Fruit fly (Drosophila melanogaster) S2 (cell line): ENCODE results near the gene Sfp87B.

Experiments
- CG8478 ChIP-seq: fragments of >200 bp; optimal IDR thresholded peaks from 2 replicates; lab custom pipeline; 2018
- CTCF ChIP-seq, 2 experiments: fragments of >200 bp; optimal IDR thresholded peaks; 2 replicates each; lab custom pipeline; 2018

DNA sequence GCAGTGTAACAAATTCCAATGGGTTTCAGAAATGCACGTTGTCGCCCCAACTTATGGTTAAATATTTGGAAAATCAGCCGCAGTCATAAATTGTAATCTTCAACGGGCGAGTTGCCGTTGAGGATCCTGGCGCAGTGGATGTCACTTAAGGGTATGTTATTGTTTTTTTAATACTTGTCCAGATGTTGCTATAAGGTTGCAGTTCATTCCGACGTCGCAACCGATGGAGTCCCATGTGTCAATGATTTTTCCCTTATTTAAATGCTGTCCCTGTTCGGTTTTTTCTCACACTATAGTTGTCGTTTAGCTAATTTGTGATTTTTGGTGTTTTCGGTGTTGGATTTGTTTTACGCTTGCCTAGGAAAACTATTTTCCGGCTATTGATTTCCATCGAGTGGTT lies 21.4 kb upstream of the Sfp87B start:
- TF ChIP-seq CG8478 (lab: Kevin White, UChicago), result no peak
- no peak for TF ChIP-seq CTCF (optimal IDR thresholded peaks at IDR 0.05; lab: Kevin White, UChicago)
